Fruit fly (Drosophila melanogaster): Measurements from ENCODE around the gene CG7888.

Gene CG7888

DNA sequence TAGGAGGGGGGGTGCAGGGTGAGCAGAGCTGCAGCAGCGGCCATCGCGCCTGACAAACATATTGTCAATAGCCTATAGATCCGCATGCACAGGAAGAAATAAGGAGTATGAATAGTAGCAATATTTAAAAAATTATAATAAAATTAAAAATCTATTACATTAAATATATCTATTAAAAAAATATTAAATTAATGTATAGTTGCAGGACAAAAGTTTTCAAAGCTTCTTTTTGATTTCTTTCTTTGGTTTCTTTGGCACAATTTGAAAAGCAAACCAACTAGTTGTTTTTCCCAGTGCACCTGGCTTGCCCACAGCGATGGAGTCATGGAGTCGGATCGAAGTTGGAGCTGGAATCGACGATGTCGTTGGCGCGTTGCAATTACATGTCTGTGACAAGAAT, 22.1 kb upstream of the CG7888 start (continued):
- no peak for TF ChIP-seq nau (GFP tag; optimal IDR thresholded peaks at IDR 0.05)
- no peak for TF ChIP-seq Dip2 (GFP tag; IDR thresholded peaks at IDR 0.05)
- peak; percentile 42 for TF ChIP-seq gsb-n (tag; optimal IDR thresholded peaks at IDR 0.05)
- no peak for TF ChIP-seq nerfin-1 (tag; optimal IDR thresholded peaks at IDR 0.05)
- no peak for TF ChIP-seq stc (GFP tag; IDR thresholded peaks at IDR 0.05)
- no peak for TF ChIP-seq CG34422 (GFP tag; IDR thresholded peaks at IDR 0.05)
- TF ChIP-seq CG10979 (tag; optimal IDR thresholded peaks at IDR 0.05), result peak; percentile 55
- TF ChIP-seq dan (GFP tag; IDR thresholded peaks at IDR 0.05), result no peak
- no peak for TF ChIP-seq zen (tag; optimal IDR thresholded peaks at IDR 0.05)
- TF ChIP-seq CG2129 (GFP tag; IDR thresholded peaks at IDR 0.05; ENCODE audit: partially characterized antibody), result no peak
- TF ChIP-seq vnd (GFP tag; IDR thresholded peaks at IDR 0.05; ENCODE audit: partially characterized antibody), result no peak
- no peak for TF ChIP-seq CG3726 (GFP tag; IDR thresholded peaks at IDR 0.05)
- TF ChIP-seq Adf1 (GFP tag; IDR thresholded peaks at IDR 0.05), result no peak
- TF ChIP-seq CG12219 (GFP tag; optimal IDR thresholded peaks at IDR 0.05), result no peak
- TF ChIP-seq zf30C (GFP tag; optimal IDR thresholded peaks at IDR 0.05), result peak; percentile 46
- TF ChIP-seq kay (GFP tag; optimal IDR thresholded peaks at IDR 0.05), result no peak
- TF ChIP-seq danr (GFP tag; IDR thresholded peaks at IDR 0.05), result no peak
- TF ChIP-seq Hr78 (GFP tag; optimal IDR thresholded peaks at IDR 0.05), result no peak
- no peak for TF ChIP-seq so (GFP tag; IDR thresholded peaks at IDR 0.05)
- TF ChIP-seq gt (GFP tag; IDR thresholded peaks at IDR 0.05), result no peak
- no peak for TF ChIP-seq CG11085 (GFP tag; IDR thresholded peaks at IDR 0.05)
- no peak for TF ChIP-seq CkIIα-i1 (GFP tag; IDR thresholded peaks at IDR 0.05)
- TF ChIP-seq ash1 (GFP tag; optimal IDR thresholded peaks at IDR 0.05), result no peak
- no peak for TF ChIP-seq CG1792 (GFP tag; optimal IDR thresholded peaks at IDR 0.05)
- no peak for TF ChIP-seq trh (GFP tag; optimal IDR thresholded peaks at IDR 0.05)
- TF ChIP-seq CG13775 (GFP tag; optimal IDR thresholded peaks at IDR 0.05), result no peak
- peak; percentile 61 for TF ChIP-seq Drgx (GFP tag; IDR thresholded peaks at IDR 0.05)
- no peak for TF ChIP-seq sim (GFP tag; IDR thresholded peaks at IDR 0.05)
- TF ChIP-seq sob (GFP tag; IDR thresholded peaks at IDR 0.05), result no peak
- no peak for TF ChIP-seq ara (GFP tag; IDR thresholded peaks at IDR 0.05)
- TF ChIP-seq Xbp1 (GFP tag; optimal IDR thresholded peaks at IDR 0.05), result peak; percentile 10
- TF ChIP-seq Rfx (GFP tag; IDR thresholded peaks at IDR 0.05), result no peak
- no peak for TF ChIP-seq CG6654 (GFP tag; optimal IDR thresholded peaks at IDR 0.05)
- no peak for TF ChIP-seq sd (tag; optimal IDR thresholded peaks at IDR 0.05)
- TF ChIP-seq jigr1 (GFP tag; IDR thresholded peaks at IDR 0.05), result no peak
- no peak for TF ChIP-seq CG3065 (GFP tag; optimal IDR thresholded peaks at IDR 0.05)
- peak; percentile 33 for TF ChIP-seq CG17829 (tag; optimal IDR thresholded peaks at IDR 0.05)
- TF ChIP-seq HmgD (GFP tag; optimal IDR thresholded peaks at IDR 0.05), result no peak
- TF ChIP-seq CG7928 (GFP tag; optimal IDR thresholded peaks at IDR 0.05), result no peak
- no peak for TF ChIP-seq CG10321 (GFP tag; IDR thresholded peaks at IDR 0.05)
- no peak for TF ChIP-seq NfI (GFP tag; optimal IDR thresholded peaks at IDR 0.05)
- TF ChIP-seq Dfd (GFP tag; optimal IDR thresholded peaks at IDR 0.05), result no peak
- no peak for TF ChIP-seq Myb (GFP tag; optimal IDR thresholded peaks at IDR 0.05)
- no peak for TF ChIP-seq jing (GFP tag; optimal IDR thresholded peaks at IDR 0.05)
- TF ChIP-seq zfh1 (GFP tag; IDR thresholded peaks at IDR 0.05), result peak; percentile 45; the same call in 1 of the 3 replicates
- TF ChIP-seq amos (GFP tag; IDR thresholded peaks at IDR 0.05; ENCODE audit: partially characterized antibody), result no peak
- TF ChIP-seq CG12104 (GFP tag; optimal IDR thresholded peaks at IDR 0.05), result no peak
- no peak for TF ChIP-seq jumu (GFP tag; optimal IDR thresholded peaks at IDR 0.05)
- TF ChIP-seq tup (GFP tag; optimal IDR thresholded peaks at IDR 0.05), result no peak
- TF ChIP-seq CG1024 (GFP tag; IDR thresholded peaks at IDR 0.05), result no peak
- no peak for TF ChIP-seq ERR (GFP tag; optimal IDR thresholded peaks at IDR 0.05)
- no peak for TF ChIP-seq lilli (GFP tag; optimal IDR thresholded peaks at IDR 0.05)
- no peak for TF ChIP-seq cad (GFP tag; optimal IDR thresholded peaks at IDR 0.05)

Data from whole organism, embryonic.